Fruit fly (Drosophila melanogaster) whole organism, prepupa: ENCODE data around the gene CG44836.

Experiments used
- CG6854 ChIP-seq: fragments of 200-800 bp; sonication (Bioruptor generic); optimal IDR thresholded peaks from 2 replicates; lab custom pipeline; 2017; ENCODE audit warnings: missing biosample characterization, mild to moderate bottlenecking, missing genetic modification characterization
- Eip75B ChIP-seq: fragments of 200-800 bp; sonication (Bioruptor generic); optimal IDR thresholded peaks from 3 replicates; lab custom pipeline; 2016; ENCODE audit warnings: missing biosample characterization, missing genetic modification characterization
- Lpt ChIP-seq: fragments of 200-800 bp; sonication (Bioruptor generic); optimal IDR thresholded peaks from 3 replicates; lab custom pipeline; 2016; ENCODE audit warnings: missing biosample characterization, missing genetic modification characterization
- Sox102F ChIP-seq: fragments of 200-800 bp; sonication (Bioruptor generic); optimal IDR thresholded peaks from 2 replicates; lab custom pipeline; 2016; ENCODE audit warnings: missing biosample characterization, mild to moderate bottlenecking, missing genetic modification characterization
- fd59A ChIP-seq: fragments of 200-800 bp; sonication (Bioruptor generic); optimal IDR thresholded peaks from 2 replicates; lab custom pipeline; 2017; ENCODE audit warnings: missing biosample characterization, mild to moderate bottlenecking, missing genetic modification characterization, missing genetic modification reagents
- net ChIP-seq: fragments of 200-800 bp; sonication (Bioruptor generic); optimal IDR thresholded peaks from 3 replicates; lab custom pipeline; 2016; ENCODE audit warnings: missing biosample characterization, missing genetic modification characterization
- vri ChIP-seq: fragments of 200-800 bp; sonication (Bioruptor generic); optimal IDR thresholded peaks from 3 replicates; lab custom pipeline; 2016; ENCODE audit warnings: missing biosample characterization, mild to moderate bottlenecking, missing genetic modification characterization

DNA sequence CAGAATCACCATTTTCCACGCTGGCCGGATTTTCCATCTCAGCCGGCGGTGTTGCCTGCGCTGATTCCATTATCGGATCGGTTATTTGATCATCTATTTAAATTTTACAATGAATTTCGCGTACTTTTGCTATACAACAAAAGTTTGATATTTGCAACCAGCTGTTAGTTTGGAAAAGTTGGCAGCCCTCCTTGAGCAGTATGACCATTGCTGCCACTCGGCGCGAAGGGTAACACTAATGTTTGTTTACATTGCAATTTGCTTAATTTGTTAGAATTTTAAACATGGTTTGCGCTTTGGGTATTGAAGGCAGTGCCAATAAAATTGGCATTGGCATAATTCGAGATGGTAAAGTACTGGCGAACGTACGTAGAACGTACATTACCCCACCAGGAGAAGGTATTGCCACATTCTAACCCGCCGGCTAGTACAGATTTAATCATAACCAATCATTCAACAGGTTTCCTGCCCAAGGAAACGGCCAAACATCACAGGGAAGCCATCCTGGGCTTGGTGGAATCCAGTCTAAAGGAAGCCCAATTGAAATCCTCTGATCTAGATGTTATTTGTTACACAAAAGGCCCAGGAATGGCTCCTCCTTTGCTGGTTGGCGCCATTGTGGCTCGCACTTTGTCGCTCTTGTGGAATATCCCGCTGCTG, 48.2 kb downstream of the CG44836 start, which contains the start of the genes Golgin104 and Tcs3:
- TF ChIP-seq Lpt (GFP tag; lab: Kevin White, UChicago), result no peak
- TF ChIP-seq Sox102F (GFP tag; lab: Kevin White, UChicago), result no peak
- TF ChIP-seq net, result no peak
- TF ChIP-seq vri, result no peak
- TF ChIP-seq CG6854 (GFP tag; lab: Kevin White, UChicago), result no peak
- no peak for TF ChIP-seq fd59A
- no peak for TF ChIP-seq Eip75B
